Worm (Caenorhabditis elegans): ENCODE results near the gene cdk-4.

Gene cdk-4

DNA sequence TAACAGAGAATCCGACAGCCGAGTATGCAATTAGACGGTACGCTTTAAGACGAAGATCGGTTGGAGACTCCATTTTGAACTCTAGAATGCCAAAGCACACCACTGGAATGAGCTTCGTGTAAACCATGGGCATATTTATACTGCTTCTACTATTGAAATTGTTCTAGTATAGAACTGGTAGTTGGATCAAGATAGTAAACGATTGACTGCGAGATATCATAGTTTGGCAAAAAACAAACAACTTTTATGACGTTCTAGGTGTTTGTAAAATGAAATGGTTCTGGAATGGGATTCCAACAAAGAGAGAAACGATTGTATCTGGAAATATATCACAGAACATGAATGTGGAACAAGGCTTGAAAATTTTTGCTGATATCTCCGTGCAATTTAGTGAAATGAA, 7.7 kb downstream of the cdk-4 start, which contains the start of gene col-185:
col-185 (minus strand) TSS at position 101 of the 400 bp plus-strand sequence.
- TF ChIP-seq ceh-48 (tag; optimal IDR thresholded peaks at IDR 0.05) (no peak), elt-2 (tag; optimal IDR thresholded peaks at IDR 0.05) (no peak), sox-2 (GFP tag; IDR thresholded peaks at IDR 0.05) (no peak), K02D7.2 (tag; optimal IDR thresholded peaks at IDR 0.05) (no peak), hlh-30 (tag; optimal IDR thresholded peaks at IDR 0.05; ENCODE audit: insufficient read depth) (no peak), Y22D7AL.16 (tag; optimal IDR thresholded peaks at IDR 0.05) (no peak), ceh-34 (tag; optimal IDR thresholded peaks at IDR 0.05) (no peak), pros-1 (tag; optimal IDR thresholded peaks at IDR 0.05) (no peak), T23F11.4 (GFP tag; optimal IDR thresholded peaks at IDR 0.05) (no peak), unc-86 (tag; optimal IDR thresholded peaks at IDR 0.05) (no peak), madf-2 (tag; optimal IDR thresholded peaks at IDR 0.05) (no peak)

DNA sequence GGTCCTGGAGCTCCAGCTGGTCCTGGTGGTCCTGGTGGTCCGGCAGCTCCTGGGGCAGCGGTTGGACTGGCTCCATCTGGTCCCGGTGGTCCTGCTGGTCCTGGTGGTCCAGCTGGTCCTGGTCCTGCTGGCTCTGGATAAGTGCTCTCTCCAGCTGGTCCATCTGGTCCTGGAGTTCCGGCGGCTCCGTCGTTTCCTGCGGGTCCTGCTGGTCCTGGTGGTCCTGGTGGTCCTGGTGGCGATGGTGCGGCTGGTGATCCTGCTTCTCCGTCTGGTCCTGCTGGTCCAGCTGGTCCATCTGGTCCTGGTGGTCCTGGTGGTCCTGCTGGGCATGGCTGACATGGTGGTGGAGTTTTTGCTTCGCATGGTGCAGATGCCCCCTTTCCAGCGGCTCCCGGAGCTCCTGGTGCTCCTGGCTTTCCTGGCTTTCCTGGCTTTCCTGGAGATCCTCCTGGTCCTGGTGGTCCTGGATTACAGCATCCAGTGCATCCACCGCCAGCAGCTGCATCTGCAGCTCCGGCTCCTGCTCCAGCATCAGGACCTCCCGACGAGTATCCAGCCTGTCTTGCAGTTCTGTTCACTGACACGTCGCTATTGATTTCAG, 8.4 kb downstream of the cdk-4 start:
- TF ChIP-seq ceh-9 (tag; optimal IDR thresholded peaks at IDR 0.05) (no peak), hlh-6 (tag; optimal IDR thresholded peaks at IDR 0.05) (peak; percentile 36)

DNA sequence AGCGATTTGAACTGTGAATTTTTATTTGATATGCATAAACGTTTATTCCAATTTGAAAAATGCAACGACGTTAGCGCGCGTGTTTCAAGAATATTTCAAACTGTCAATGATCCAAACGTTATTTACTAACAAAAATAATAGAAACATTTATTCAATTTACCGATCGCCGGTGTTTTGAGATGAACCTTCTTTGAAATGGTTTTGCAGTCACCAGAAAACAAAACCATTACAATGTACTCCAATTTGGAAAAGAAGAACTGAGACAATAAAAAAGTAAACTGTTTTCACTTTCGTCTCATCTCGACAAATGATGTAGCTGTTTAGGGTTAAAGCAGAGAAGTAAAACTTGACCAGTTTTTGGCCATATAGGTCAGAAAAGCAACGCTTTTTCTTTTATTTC, 11.5 kb downstream of the cdk-4 start, which contains the start of gene H06A10.1:
H06A10.1 (plus strand) TSS at position 301 of the 400 bp plus-strand sequence.
- no peak for TF ChIP-seq unc-3 (GFP tag; conservative IDR thresholded peaks at IDR 0.05)
- TF ChIP-seq unc-3 (tag; optimal IDR thresholded peaks at IDR 0.05), result no peak
- TF ChIP-seq nhr-232 (tag; optimal IDR thresholded peaks at IDR 0.05), result no peak
- TF ChIP-seq hlh-13 (GFP tag; optimal IDR thresholded peaks at IDR 0.05), result no peak
- TF ChIP-seq ceh-6 (GFP tag; optimal IDR thresholded peaks at IDR 0.05), result no peak
- TF ChIP-seq pqm-1 (tag; optimal IDR thresholded peaks at IDR 0.05), result no peak
- TF ChIP-seq ets-4 (tag; optimal IDR thresholded peaks at IDR 0.05), result no peak
- TF ChIP-seq pag-3 (tag; optimal IDR thresholded peaks at IDR 0.05; ENCODE audit: borderline replicate concordance), result no peak
- no peak for TF ChIP-seq sox-2 (GFP tag; IDR thresholded peaks at IDR 0.05)
- no peak for TF ChIP-seq ceh-30 (tag; optimal IDR thresholded peaks at IDR 0.05)
- TF ChIP-seq syd-9 (tag; optimal IDR thresholded peaks at IDR 0.05), result no peak

DNA sequence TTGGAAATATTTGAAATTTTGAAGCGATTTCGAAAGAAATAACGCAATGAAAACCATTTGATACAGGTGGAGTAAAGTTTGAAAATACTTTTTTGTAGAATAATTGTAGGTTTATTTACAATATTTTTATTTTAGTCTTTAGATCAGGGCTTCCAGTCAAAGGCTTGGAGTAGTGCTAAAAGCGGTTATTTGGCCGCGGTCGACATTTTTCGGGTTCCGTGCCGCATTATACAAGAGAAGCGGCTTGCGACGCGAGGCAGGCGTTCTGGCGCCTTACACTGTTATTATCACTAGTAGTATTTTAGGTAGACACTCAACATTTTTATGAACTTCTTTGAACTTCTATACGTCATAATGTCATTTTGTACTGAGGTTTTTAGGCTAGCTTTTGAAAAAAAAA, 12.2 kb downstream of the cdk-4 start:
- TF ChIP-seq pag-3 (tag; optimal IDR thresholded peaks at IDR 0.05; ENCODE audit: borderline replicate concordance), result no peak
- TF ChIP-seq C38D4.7 (GFP tag; optimal IDR thresholded peaks at IDR 0.05), result no peak
- no peak for TF ChIP-seq zip-5 (tag; optimal IDR thresholded peaks at IDR 0.05)
- no peak for TF ChIP-seq pax-1 (tag; optimal IDR thresholded peaks at IDR 0.05)

DNA sequence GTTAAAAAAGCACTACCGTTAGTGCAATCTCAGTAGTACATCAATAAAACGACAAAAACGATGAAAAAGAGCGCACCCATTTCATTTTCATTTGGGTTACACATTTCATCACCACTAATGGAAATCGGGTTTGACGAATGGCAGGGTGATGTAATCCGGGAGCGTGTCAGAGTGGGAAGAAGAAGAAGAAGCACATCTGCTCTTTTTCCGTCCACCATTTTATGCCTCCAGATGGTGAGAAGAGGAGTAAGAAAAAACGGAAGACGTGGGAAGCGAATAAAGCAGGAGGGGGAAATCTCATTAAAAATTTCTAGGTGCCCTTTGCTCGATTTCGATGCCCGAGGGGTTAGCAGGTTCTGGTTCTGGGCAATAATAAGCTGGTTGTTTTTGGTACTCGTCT, 12.7 kb downstream of the cdk-4 start:
- TF ChIP-seq pat-9 (tag; optimal IDR thresholded peaks at IDR 0.05), result no peak
- no peak for TF ChIP-seq nfya-1 (tag; optimal IDR thresholded peaks at IDR 0.05)
- peak; percentile 42 for TF ChIP-seq unc-42 (tag; optimal IDR thresholded peaks at IDR 0.05)
- TF ChIP-seq ceh-31 (tag; optimal IDR thresholded peaks at IDR 0.05), result peak; percentile 8
- TF ChIP-seq lim-6 (tag; optimal IDR thresholded peaks at IDR 0.05), result no peak
- no peak for TF ChIP-seq elt-2 (tag; optimal IDR thresholded peaks at IDR 0.05)
- no peak for TF ChIP-seq nhr-11 (tag; optimal IDR thresholded peaks at IDR 0.05)

DNA sequence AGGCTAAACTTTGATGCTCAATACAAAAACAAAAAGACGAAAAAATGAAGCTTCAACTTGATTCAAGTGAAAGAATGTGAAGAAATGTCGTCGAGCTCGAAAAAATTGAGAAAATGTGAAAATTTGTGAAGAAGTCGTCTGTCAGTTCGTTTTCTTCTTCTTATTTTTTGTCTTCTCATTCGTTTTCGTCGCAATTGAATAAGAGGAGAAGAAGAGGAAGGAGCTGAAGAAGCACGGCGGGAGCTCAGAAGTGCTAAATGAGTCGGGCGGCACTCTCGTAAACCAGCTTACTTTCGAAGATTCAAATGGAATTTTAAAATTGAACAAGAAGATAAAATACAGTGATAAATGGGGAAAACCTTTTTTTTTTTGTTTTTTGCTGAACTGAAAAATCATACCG, 13.5 kb downstream of the cdk-4 start:
- TF ChIP-seq ztf-16 (tag; optimal IDR thresholded peaks at IDR 0.05), result no peak
- peak; percentile 5 for TF ChIP-seq unc-42 (tag; optimal IDR thresholded peaks at IDR 0.05)

Measured in whole organism, late embryonic.